Worm (Caenorhabditis elegans): ENCODE data around the gene F19B10.3.

- TF ChIP-seq flt-1 (GFP tag; IDR thresholded peaks at IDR 0.05) (no peak), ref-1 (GFP tag; conservative IDR thresholded peaks at IDR 0.05) (no peak), T22C8.4 (GFP tag; IDR thresholded peaks at IDR 0.05) (no peak), med-1 (GFP tag; optimal IDR thresholded peaks at IDR 0.05; ENCODE audit: insufficient read depth) (no peak), ztf-29 (GFP tag; IDR thresholded peaks at IDR 0.05) (no peak), klf-2 (GFP tag; conservative IDR thresholded peaks at IDR 0.05) (no peak), tab-1 (GFP tag; IDR thresholded peaks at IDR 0.05) (no peak)
These were observed 18.2 kb downstream of the F19B10.3 start, which contains the start of gene F19B10.1 for ce11 chrII:3682770-3683234.
